Fruit fly (Drosophila melanogaster): ENCODE results near the gene Pi4KIIIalpha.
A peak's percentile ranks its signal among the peaks of the same experiment; 100 is the strongest.

Gene Pi4KIIIalpha

DNA sequence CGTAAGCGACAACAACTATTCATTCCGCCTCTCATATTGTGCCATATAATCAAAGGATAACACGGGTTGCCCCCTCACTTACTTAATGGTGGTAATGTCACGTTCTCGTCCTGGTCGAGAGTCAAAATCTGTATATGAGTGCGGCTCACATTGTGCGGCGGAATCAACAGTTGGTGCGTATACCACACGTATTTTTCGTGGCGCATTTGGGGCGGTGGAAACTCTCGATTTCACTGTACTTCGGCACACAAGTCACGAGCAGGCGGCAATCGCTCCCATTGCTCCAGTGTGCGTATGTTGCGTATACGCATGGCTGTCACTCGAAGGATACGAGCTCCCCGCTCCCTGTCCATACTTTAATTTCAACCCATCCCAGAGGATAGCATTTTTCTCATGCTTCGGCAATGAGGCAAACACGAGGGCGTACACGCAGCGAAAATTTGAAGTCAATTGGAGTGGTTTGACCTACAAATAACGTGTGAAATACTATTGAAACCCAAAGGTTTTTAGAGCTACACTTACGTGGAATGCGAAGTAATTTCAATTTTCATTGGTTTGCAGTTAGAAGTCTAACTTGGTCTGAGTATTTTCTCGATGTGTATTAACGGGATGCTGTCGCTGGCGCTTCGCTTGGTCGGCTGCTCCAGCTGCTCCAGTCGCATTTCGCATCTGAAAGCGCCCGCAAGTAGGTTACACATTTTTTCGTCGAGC is 42.7 kb upstream of the Pi4KIIIalpha start (continued):
- TF ChIP-seq CG16779 (GFP tag; IDR thresholded peaks at IDR 0.05) (0 out of 2 replicates have a peak, but pooled peaks have one; percentile 26), trem (tag; optimal IDR thresholded peaks at IDR 0.05) (no peak), BtbVII (GFP tag; optimal IDR thresholded peaks at IDR 0.05) (peak; percentile 80), CG3838 (GFP tag; optimal IDR thresholded peaks at IDR 0.05) (no peak), NC2β (GFP tag; optimal IDR thresholded peaks at IDR 0.05) (peak; percentile 40), jumu (GFP tag; optimal IDR thresholded peaks at IDR 0.05) (peak; percentile 62), Hr3 (GFP tag; optimal IDR thresholded peaks at IDR 0.05) (peak; percentile 58), caup (GFP tag; optimal IDR thresholded peaks at IDR 0.05; ENCODE audit: severe bottlenecking) (peak; percentile 88), btn (GFP tag; optimal IDR thresholded peaks at IDR 0.05) (peak; percentile 38), CG15601 (tag; optimal IDR thresholded peaks at IDR 0.05) (no peak), schlank (tag; optimal IDR thresholded peaks at IDR 0.05) (peak; percentile 75), eyg (GFP tag; optimal IDR thresholded peaks at IDR 0.05) (peak; percentile 45), nerfin-2 (GFP tag; IDR thresholded peaks at IDR 0.05; ENCODE audit: partially characterized antibody) (no peak), Elba2 (GFP tag; optimal IDR thresholded peaks at IDR 0.05) (no peak), CG12744 (GFP tag; optimal IDR thresholded peaks at IDR 0.05) (peak; percentile 41), pita (GFP tag; optimal IDR thresholded peaks at IDR 0.05) (no peak), Abd-B (GFP tag; optimal IDR thresholded peaks at IDR 0.05) (peak; percentile 50), Sry-δ (GFP tag; optimal IDR thresholded peaks at IDR 0.05) (peak; percentile 45), rib (GFP tag; IDR thresholded peaks at IDR 0.05) (peak; percentile 43; the same call in 1 of the 2 replicates), ac (GFP tag; optimal IDR thresholded peaks at IDR 0.05) (no peak), CG4617 (GFP tag; optimal IDR thresholded peaks at IDR 0.05; ENCODE audit: borderline replicate concordance) (peak; percentile 21), CG9727 (GFP tag; optimal IDR thresholded peaks at IDR 0.05) (peak; percentile 77), CG11696 (GFP tag; IDR thresholded peaks at IDR 0.05) (0 out of 2 replicates have a peak, but pooled peaks have one; percentile 29), sima (GFP tag; optimal IDR thresholded peaks at IDR 0.05) (no peak), Stat92E (GFP tag; optimal IDR thresholded peaks at IDR 0.05) (no peak), sob (GFP tag; IDR thresholded peaks at IDR 0.05) (peak; percentile 79), chm (GFP tag; IDR thresholded peaks at IDR 0.05) (no peak), nau (GFP tag; optimal IDR thresholded peaks at IDR 0.05) (peak; percentile 65), Gsc (GFP tag; IDR thresholded peaks at IDR 0.05) (no peak), Dek (tag; optimal IDR thresholded peaks at IDR 0.05) (peak; percentile 67), Nf-YB (GFP tag; optimal IDR thresholded peaks at IDR 0.05) (peak; percentile 39), peb (GFP tag; IDR thresholded peaks at IDR 0.05) (peak; percentile 25; the same call in 1 of the 2 replicates), Fer1 (GFP tag; optimal IDR thresholded peaks at IDR 0.05) (peak; percentile 93), Optix (GFP tag; IDR thresholded peaks at IDR 0.05) (peak; percentile 71; the same call in 2 of the 3 replicates), CG10462 (GFP tag; optimal IDR thresholded peaks at IDR 0.05) (peak; percentile 13), scrt (GFP tag; optimal IDR thresholded peaks at IDR 0.05) (peak; percentile 94), CG31365 (tag; optimal IDR thresholded peaks at IDR 0.05) (peak; percentile 45), CG6683 (GFP tag; optimal IDR thresholded peaks at IDR 0.05) (peak; percentile 65), Drgx (GFP tag; IDR thresholded peaks at IDR 0.05) (peak; percentile 63), chn (GFP tag; optimal IDR thresholded peaks at IDR 0.05) (peak; percentile 29), CG14667 (GFP tag; IDR thresholded peaks at IDR 0.05) (peak; percentile 61), dmrt11E (tag; optimal IDR thresholded peaks at IDR 0.05) (no peak), sr (GFP tag; IDR thresholded peaks at IDR 0.05) (peak; percentile 33; the same call in 1 of the 3 replicates), CG1024 (GFP tag; IDR thresholded peaks at IDR 0.05) (peak; percentile 48; the same call in 1 of the 2 replicates), Dll (GFP tag; IDR thresholded peaks at IDR 0.05; ENCODE audit: partially characterized antibody) (no peak), CG17328 (GFP tag; IDR thresholded peaks at IDR 0.05) (peak; percentile 78), psq (GFP tag; optimal IDR thresholded peaks at IDR 0.05) (no peak), disco-r (GFP tag; optimal IDR thresholded peaks at IDR 0.05) (peak; percentile 8), CG2889 (GFP tag; IDR thresholded peaks at IDR 0.05) (peak; percentile 76; the same call in 1 of the 3 replicates)
